Fruit fly (Drosophila melanogaster) whole organism, embryonic: ENCODE data around the gene CG8675.

ENCODE experiments used
- Awh ChIP-seq: fragments of 200-800 bp; sonication (Bioruptor generic); IDR thresholded peaks from 2 replicates; pipeline ENCODE4, ENCODE4 v1.3.6; 2022; ENCODE audit warnings: missing biosample characterization, missing genetic modification characterization
- CG10431 ChIP-seq: fragments of 200-800 bp; sonication (Bioruptor generic); optimal IDR thresholded peaks from 3 replicates; lab custom pipeline; 2018; ENCODE audit warnings: missing biosample characterization, mild to moderate bottlenecking, missing genetic modification characterization
- CG13296 ChIP-seq: fragments of 200-800 bp; sonication (Bioruptor generic); optimal IDR thresholded peaks from 3 replicates; lab custom pipeline; 2018; ENCODE audit warnings: missing biosample characterization, mild to moderate bottlenecking, missing genetic modification characterization
- CG14441 ChIP-seq: fragments of 200-800 bp; sonication (Bioruptor generic); IDR thresholded peaks from 2 replicates; pipeline ENCODE4 v1.3.6; 2022; ENCODE audit warnings: missing biosample characterization, missing genetic modification characterization
- CG16863 ChIP-seq: fragments of 200-800 bp; sonication (Bioruptor generic); optimal IDR thresholded peaks from 3 replicates; lab custom pipeline; 2016; ENCODE audit warnings: missing biosample characterization, missing genetic modification characterization
- CG17361 ChIP-seq: fragments of 200-800 bp; sonication (Bioruptor generic); IDR thresholded peaks from 3 replicates; pipeline ENCODE4 v1.3.6; 2022; ENCODE audit warnings: missing biosample characterization, missing genetic modification characterization
- CG17385 ChIP-seq: fragments of 200-800 bp; sonication (Bioruptor generic); optimal IDR thresholded peaks from 3 replicates; lab custom pipeline; 2018; ENCODE audit warnings: missing biosample characterization, mild to moderate bottlenecking, missing genetic modification characterization
- CG18011 ChIP-seq: fragments of 200-800 bp; sonication (Bioruptor generic); optimal IDR thresholded peaks from 2 replicates; lab custom pipeline; 2017; ENCODE audit warnings: missing biosample characterization, missing genetic modification characterization, mild to moderate bottlenecking, moderate library complexity, missing genotype
- CG2678 ChIP-seq: fragments of 200-800 bp; sonication (Bioruptor generic); optimal IDR thresholded peaks from 3 replicates; lab custom pipeline; 2019; ENCODE audit warnings: missing biosample characterization, mild to moderate bottlenecking, missing genetic modification characterization, moderate library complexity
- CG2712 ChIP-seq: fragments of 200-800 bp; optimal IDR thresholded peaks from 3 replicates; lab custom pipeline; 2019; ENCODE audit warnings: missing biosample characterization, mild to moderate bottlenecking, missing genetic modification characterization, moderate library complexity
- CG31388 ChIP-seq: fragments of 200-800 bp; sonication (Bioruptor generic); optimal IDR thresholded peaks from 2 replicates; lab custom pipeline; 2016; ENCODE audit warnings: missing biosample characterization, missing genetic modification characterization
- CG4328 ChIP-seq: fragments of 200-800 bp; sonication (Bioruptor generic); optimal IDR thresholded peaks from 3 replicates; lab custom pipeline; 2017; ENCODE audit warnings: missing biosample characterization, missing genetic modification reagents, missing genetic modification characterization
- CG4820 ChIP-seq: fragments of 200-800 bp; sonication (Bioruptor generic); optimal IDR thresholded peaks from 3 replicates; lab custom pipeline; 2016; ENCODE audit warnings: missing biosample characterization, missing genetic modification characterization
- CG6791 ChIP-seq: fragments of 200-800 bp; sonication (Bioruptor generic); IDR thresholded peaks from 3 replicates; pipeline ENCODE4 v1.3.6; 2022; ENCODE audit warnings: missing biosample characterization, missing genetic modification characterization; ENCODE audit not compliant: partially characterized antibody
- CG6854 ChIP-seq: fragments of 200-800 bp; sonication (Bioruptor generic); optimal IDR thresholded peaks from 3 replicates; lab custom pipeline; 2017; ENCODE audit warnings: missing biosample characterization, mild to moderate bottlenecking, missing genetic modification characterization
- CG7839 ChIP-seq: fragments of 200-800 bp; sonication (Bioruptor generic); optimal IDR thresholded peaks from 3 replicates; lab custom pipeline; 2018; ENCODE audit warnings: missing biosample characterization, mild to moderate bottlenecking, missing genetic modification characterization, moderate library complexity
- CG7928 ChIP-seq: fragments of 200-800 bp; sonication (Bioruptor generic); optimal IDR thresholded peaks from 2 replicates; lab custom pipeline; 2017; ENCODE audit warnings: missing biosample characterization, mild to moderate bottlenecking, missing genetic modification characterization
- CG7987 ChIP-seq: fragments of 200-800 bp; sonication (Bioruptor generic); optimal IDR thresholded peaks from 2 replicates; lab custom pipeline; 2018; ENCODE audit warnings: missing biosample characterization, mild to moderate bottlenecking, missing genetic modification characterization, moderate library complexity
- CG8924 ChIP-seq: fragments of 200-800 bp; optimal IDR thresholded peaks from 3 replicates; lab custom pipeline; 2019; ENCODE audit warnings: missing biosample characterization, mild to moderate bottlenecking, missing genetic modification characterization, moderate library complexity
- D19A ChIP-seq: fragments of 200-800 bp; optimal IDR thresholded peaks from 3 replicates; lab custom pipeline; 2019; ENCODE audit warnings: missing biosample characterization, mild to moderate bottlenecking, missing genetic modification characterization, moderate library complexity
- Deaf1 ChIP-seq: fragments of 200-800 bp; optimal IDR thresholded peaks from 3 replicates; lab custom pipeline; 2019; ENCODE audit warnings: missing biosample characterization, mild to moderate bottlenecking, missing genetic modification characterization, moderate library complexity
- Ets97D ChIP-seq: fragments of 200-800 bp; sonication (Bioruptor generic); optimal IDR thresholded peaks from 3 replicates; lab custom pipeline; 2016; ENCODE audit warnings: missing biosample characterization, missing genetic modification characterization
- H15 ChIP-seq: fragments of 200-800 bp; sonication (Bioruptor generic); IDR thresholded peaks from 3 replicates; pipeline ENCODE4 v1.3.6; 2022; ENCODE audit warnings: missing biosample characterization, missing genetic modification characterization
- Hmx ChIP-seq: fragments of 200-800 bp; sonication (Bioruptor generic); optimal IDR thresholded peaks from 2 replicates; lab custom pipeline; 2016; ENCODE audit warnings: missing biosample characterization, missing genetic modification characterization
- Med ChIP-seq: fragments of 200-800 bp; sonication (Bioruptor generic); peaks from one replicate; lab custom pipeline; 2016; ENCODE audit warnings: missing biosample characterization, missing genetic modification characterization, mild to moderate bottlenecking, inconsistent platforms, moderate library complexity
- Nf-YA ChIP-seq: fragments of 200-800 bp; sonication (Bioruptor generic); IDR thresholded peaks from 2 replicates; pipeline ENCODE4 v1.3.6; 2022; ENCODE audit warnings: missing biosample characterization, missing genetic modification characterization
- Oli ChIP-seq: fragments of 200-800 bp; sonication (Bioruptor generic); optimal IDR thresholded peaks from 2 replicates; lab custom pipeline; 2018; ENCODE audit warnings: missing biosample characterization, mild to moderate bottlenecking, missing genetic modification characterization, moderate library complexity
- Pdp1 ChIP-seq, 2 experiments: fragments of 200-800 bp; sonication (Bioruptor generic); optimal IDR thresholded peaks; 3 replicates each; lab custom pipeline; 2016; ENCODE audit warnings: missing biosample characterization in 2 of 2, missing genetic modification characterization in 2 of 2, mild to moderate bottlenecking in 1 of 2, moderate library complexity in 1 of 2
- Rx ChIP-seq: fragments of 200-800 bp; sonication (Bioruptor generic); IDR thresholded peaks from 2 replicates; pipeline ENCODE4 v1.3.6; 2022; ENCODE audit warnings: missing biosample characterization, missing genetic modification characterization
- Stat92E ChIP-seq, 3 experiments: fragments of >200 bp in 2 of 3; fragments of 200-800 bp in 1 of 3; sonication (Bioruptor generic) in 1 of 3; optimal IDR thresholded peaks; 2 replicates each; lab custom pipeline; 2017 to 2019; ENCODE audit warnings: missing biosample characterization in 3 of 3, missing genetic modification characterization in 3 of 3, mild to moderate bottlenecking in 1 of 3, moderate library complexity in 1 of 3
- Tbp ChIP-seq: fragments of >200 bp; optimal IDR thresholded peaks from 2 replicates; lab custom pipeline; 2018; ENCODE audit warnings: missing biosample characterization, missing genetic modification characterization
- Usf ChIP-seq: fragments of 200-800 bp; sonication (Bioruptor generic); optimal IDR thresholded peaks from 2 replicates; lab custom pipeline; 2017; ENCODE audit warnings: missing genotype, missing biosample characterization, missing genetic modification characterization
- Xbp1 ChIP-seq: fragments of 200-800 bp; sonication (Bioruptor generic); optimal IDR thresholded peaks from 3 replicates; lab custom pipeline; 2016; ENCODE audit warnings: missing biosample characterization, mild to moderate bottlenecking, missing genetic modification characterization
- aop ChIP-seq: fragments of 200-800 bp; sonication (Bioruptor generic); IDR thresholded peaks from 2 replicates; pipeline ENCODE4 v1.3.6; 2022; ENCODE audit warnings: missing biosample characterization, missing genetic modification characterization
- cg ChIP-seq: fragments of 200-800 bp; sonication (Bioruptor generic); optimal IDR thresholded peaks from 3 replicates; lab custom pipeline; 2019; ENCODE audit warnings: missing biosample characterization, mild to moderate bottlenecking, missing genetic modification characterization, moderate library complexity
- danr ChIP-seq: fragments of 200-800 bp; sonication (Bioruptor generic); IDR thresholded peaks from 2 replicates; pipeline ENCODE4 v1.3.6; 2022; ENCODE audit warnings: missing biosample characterization, missing genetic modification characterization
- dpn ChIP-seq, 2 experiments: fragments of 200-800 bp; sonication (Bioruptor generic); optimal IDR thresholded peaks; 3 replicates each; lab custom pipeline; 2016; ENCODE audit warnings: missing biosample characterization in 2 of 2, missing genetic modification characterization in 2 of 2
- dysf ChIP-seq: fragments of 200-800 bp; sonication (Bioruptor generic); IDR thresholded peaks from 3 replicates; pipeline ENCODE4 v1.3.6; 2022; ENCODE audit warnings: missing biosample characterization, missing genetic modification characterization
- eve ChIP-seq, 2 experiments: fragments of >200 bp; optimal IDR thresholded peaks; 2 replicates each; lab custom pipeline; 2017; ENCODE audit warnings: missing biosample characterization in 2 of 2, missing genetic modification characterization in 2 of 2
- exex ChIP-seq: fragments of 200-800 bp; sonication (Bioruptor generic); optimal IDR thresholded peaks from 4 replicates; lab custom pipeline; 2018; ENCODE audit warnings: missing biosample characterization, mild to moderate bottlenecking, missing genetic modification characterization, moderate library complexity
- ind ChIP-seq: fragments of 200-800 bp; sonication (Bioruptor generic); optimal IDR thresholded peaks from 3 replicates; lab custom pipeline; 2016; ENCODE audit warnings: missing biosample characterization, missing genetic modification characterization
- nmo ChIP-seq: fragments of 200-800 bp; sonication (Bioruptor generic); optimal IDR thresholded peaks from 2 replicates; lab custom pipeline; 2018; ENCODE audit warnings: missing biosample characterization, mild to moderate bottlenecking, missing genetic modification characterization, moderate library complexity
- nom ChIP-seq: fragments of 200-800 bp; sonication (Bioruptor generic); optimal IDR thresholded peaks from 2 replicates; lab custom pipeline; 2017; ENCODE audit warnings: missing biosample characterization, missing genetic modification characterization, mild to moderate bottlenecking, moderate library complexity, missing genetic modification reagents
- p53 ChIP-seq: fragments of 200-800 bp; sonication (Bioruptor generic); optimal IDR thresholded peaks from 2 replicates; lab custom pipeline; 2016; ENCODE audit warnings: missing biosample characterization, missing genetic modification characterization
- pan ChIP-seq, 4 experiments: fragments of >200 bp in 3 of 4; fragments of 200-800 bp in 1 of 4; sonication (Bioruptor generic) in 1 of 4; optimal IDR thresholded peaks in 3 of 4; IDR thresholded peaks in 1 of 4; 2 replicates each; pipeline versions ENCODE4 v1.3.6 to Lab custom; 2017 to 2022; ENCODE audit warnings: missing biosample characterization in 2 of 4, missing genetic modification characterization in 2 of 4, mixed read lengths in 1 of 4
- peb ChIP-seq: fragments of 200-800 bp; sonication (Bioruptor generic); IDR thresholded peaks from 2 replicates; pipeline ENCODE4 v1.3.6; 2022; ENCODE audit warnings: missing biosample characterization, missing genetic modification characterization
- schlank ChIP-seq: fragments of 200-800 bp; sonication (Bioruptor generic); optimal IDR thresholded peaks from 2 replicates; lab custom pipeline; 2018; ENCODE audit warnings: missing biosample characterization, mild to moderate bottlenecking, missing genetic modification characterization
- sens ChIP-seq: fragments of 200-800 bp; sonication (Bioruptor generic); peaks from one replicate; lab custom pipeline; 2016; ENCODE audit warnings: missing biosample characterization, missing genetic modification characterization
- toy ChIP-seq: fragments of 200-800 bp; sonication (Bioruptor generic); IDR thresholded peaks from 2 replicates; pipeline ENCODE4 v1.3.6; 2022; ENCODE audit warnings: missing biosample characterization, missing genetic modification characterization

Gene CG8675

dm6 chrX:17292050-17292730 lies 42.9 kb upstream of the CG8675 start (continued):
- TF ChIP-seq CG10431 (GFP tag; lab: Kevin White, UChicago): no peak
- no peak for TF ChIP-seq nom (GFP tag; lab: Kevin White, UChicago)
- TF ChIP-seq eve (GFP tag; optimal IDR thresholded peaks at IDR 0.05; lab: Kevin White, UChicago): peak in 1 of 2 experiments; percentile 90
- TF ChIP-seq schlank (tag; lab: Kevin White, UChicago): peak; percentile 56
- TF ChIP-seq CG6854 (GFP tag; lab: Kevin White, UChicago): peak; percentile 40
- no peak for TF ChIP-seq CG31388 (GFP tag; lab: Kevin White, UChicago)
- peak; percentile 47 for TF ChIP-seq CG16863 (GFP tag; lab: Kevin White, UChicago)
- TF ChIP-seq Hmx: peak; percentile 49
- TF ChIP-seq CG7928 (GFP tag; lab: Kevin White, UChicago): peak; percentile 40
- peak; percentile 65 for TF ChIP-seq D19A (tag; lab: Kevin White, UChicago)
- TF ChIP-seq Tbp (GFP tag; lab: Kevin White, UChicago): no peak
- TF ChIP-seq CG4820: peak; percentile 38
- TF ChIP-seq Stat92E (GFP tag; optimal IDR thresholded peaks at IDR 0.05; lab: Kevin White, UChicago): no peak
- TF ChIP-seq p53 (GFP tag; lab: Kevin White, UChicago): no peak
- TF ChIP-seq Xbp1 (GFP tag; lab: Kevin White, UChicago): peak; percentile 63
- peak; percentile 67 for TF ChIP-seq ind (GFP tag; lab: Kevin White, UChicago)
- no peak for TF ChIP-seq Awh (GFP tag; lab: Robert Waterston, UW)
- no peak for TF ChIP-seq pan (optimal IDR thresholded peaks at IDR 0.05; lab: Kevin White, UChicago)
- peak in 1 of 2 experiments; percentile 47 for TF ChIP-seq pan (GFP tag; optimal IDR thresholded peaks at IDR 0.05 in 1 of 2, IDR thresholded peaks at IDR 0.05 in 1 of 2)
- TF ChIP-seq peb: no peak
- TF ChIP-seq CG18011: peak; percentile 48
- TF ChIP-seq CG17385 (GFP tag; lab: Kevin White, UChicago): peak; percentile 73
- peak; percentile 77 for TF ChIP-seq nmo (GFP tag; lab: Kevin White, UChicago)
- TF ChIP-seq exex (tag; lab: Kevin White, UChicago): peak; percentile 97
- no peak for TF ChIP-seq Nf-YA (GFP tag; lab: Robert Waterston, UW)
- no peak for TF ChIP-seq cg (GFP tag; lab: Kevin White, UChicago)
- TF ChIP-seq Ets97D (GFP tag; lab: Kevin White, UChicago): no peak
- TF ChIP-seq CG4328: peak; percentile 55
- TF ChIP-seq danr: peak; percentile 46; the same call in 1 of the 2 replicates
- TF ChIP-seq CG6791 (GFP tag; lab: Robert Waterston, UW): no peak
- TF ChIP-seq CG14441 (GFP tag; lab: Robert Waterston, UW): peak; percentile 69
- TF ChIP-seq Deaf1 (tag; lab: Kevin White, UChicago): peak; percentile 46
- peak; percentile 36 for TF ChIP-seq Usf (GFP tag; lab: Kevin White, UChicago)
- peak; percentile 82 for TF ChIP-seq CG7839 (tag; lab: Kevin White, UChicago)
- no peak for TF ChIP-seq toy (GFP tag; lab: Robert Waterston, UW)
- TF ChIP-seq CG2712 (tag; lab: Kevin White, UChicago): peak; percentile 68
- TF ChIP-seq CG7987 (GFP tag; lab: Kevin White, UChicago): no peak
- no peak for TF ChIP-seq H15 (GFP tag; lab: Robert Waterston, UW)

dm6 chrX:17290960-17291432 lies 41.7 kb upstream of the CG8675 start:
- TF ChIP-seq CG2678 (peak; percentile 2), dysf (GFP tag; lab: Robert Waterston, UW) (0 out of 3 replicates have a peak, but pooled peaks have one; percentile 15), CG8924 (tag; lab: Kevin White, UChicago) (no peak), Pdp1 (GFP tag; optimal IDR thresholded peaks at IDR 0.05; lab: Kevin White, UChicago) (peak in 1 of 2 experiments; percentile 8), CG7839 (tag; lab: Kevin White, UChicago) (peak; percentile 11), sens (GFP tag; lab: Kevin White, UChicago) (peak; percentile 62), dpn (GFP tag; optimal IDR thresholded peaks at IDR 0.05; lab: Kevin White, UChicago) (no peak), CG17361 (GFP tag; lab: Robert Waterston, UW) (0 out of 3 replicates have a peak, but pooled peaks have one; percentile 11), Oli (tag; lab: Kevin White, UChicago) (peak; percentile 6), CG13296 (no peak), Rx (no peak), Med (GFP tag; lab: Kevin White, UChicago) (peak; percentile 45), aop (GFP tag; lab: Robert Waterston, UW) (no peak)
